Worm (Caenorhabditis elegans) whole organism, early embryonic: ENCODE data around the gene gcy-22.

ENCODE experiments used
- B0310.2 ChIP-seq: sonication (generic microtip); optimal IDR thresholded peaks from 2 replicates; lab custom pipeline; 2016; ENCODE audit warnings: mild to moderate bottlenecking, missing genetic modification characterization, missing compliant biosample characterization
- aly-1 ChIP-seq: sonication (generic microtip); optimal IDR thresholded peaks from 2 replicates; lab custom pipeline; 2016; ENCODE audit warnings: missing genetic modification characterization, missing compliant biosample characterization
- ama-1 ChIP-seq: fragments of 150-350 bp; optimal IDR thresholded peaks from 2 replicates; lab custom pipeline; 2014
- ceh-36 ChIP-seq: sonication (generic microtip); optimal IDR thresholded peaks from 2 replicates; lab custom pipeline; 2016; ENCODE audit warnings: missing genetic modification characterization, inconsistent platforms, missing compliant biosample characterization
- hnd-1 ChIP-seq: sonication (generic microtip); optimal IDR thresholded peaks from 2 replicates; lab custom pipeline; 2016; ENCODE audit warnings: missing genetic modification characterization, missing compliant biosample characterization
- tra-4 ChIP-seq: sonication (generic microtip); optimal IDR thresholded peaks from 2 replicates; lab custom pipeline; 2017; ENCODE audit warnings: missing genetic modification characterization, missing compliant biosample characterization

ce11 chrV:20807038-20807437 is 17.8 kb downstream of the gcy-22 start, which contains the start of gene Y44A6D.6:
- no peak for TF ChIP-seq ceh-36 (tag; lab: Kevin White, UChicago)
- no peak for TF ChIP-seq ama-1 (lab: Kevin White, UChicago)
- no peak for TF ChIP-seq tra-4 (tag; lab: Kevin White, UChicago)
- TF ChIP-seq B0310.2 (tag; lab: Kevin White, UChicago) = no peak
- no peak for TF ChIP-seq aly-1 (tag; lab: Kevin White, UChicago)
- TF ChIP-seq hnd-1 = no peak
